Worm (Caenorhabditis elegans) whole organism, L2 larva: ENCODE results near the gene Y73F4A.1.
A peak's percentile ranks its signal among the peaks of the same experiment; 100 is the strongest.

Experiments
- ZK546.5 ChIP-seq: sonication (generic microtip); optimal IDR thresholded peaks from 2 replicates; lab custom pipeline; 2017; ENCODE audit warnings: missing biosample characterization, missing genetic modification characterization
- alr-1 ChIP-seq: fragments of 150-350 bp; optimal IDR thresholded peaks from 2 replicates; lab custom pipeline; 2014; ENCODE audit warnings: missing biosample characterization, missing genetic modification characterization
- blmp-1 ChIP-seq: sonication (generic microtip); optimal IDR thresholded peaks from 2 replicates; lab custom pipeline; 2017; ENCODE audit warnings: missing genetic modification characterization, mild to moderate bottlenecking, missing compliant biosample characterization, antibody characterized with exemption, moderate library complexity; ENCODE audit not compliant: insufficient read depth
- lin-39 ChIP-seq: fragments of 150-350 bp; optimal IDR thresholded peaks from 2 replicates; lab custom pipeline; 2014; ENCODE audit warnings: missing biosample characterization, missing genetic modification reagents, missing genetic modification characterization
- lsy-2 ChIP-seq, 2 experiments: fragments of 150-350 bp in 1 of 2; sonication (generic microtip) in 1 of 2; optimal IDR thresholded peaks; 2 replicates each; lab custom pipeline; 2014 to 2017; ENCODE audit warnings: missing biosample characterization in 2 of 2, missing genetic modification characterization in 2 of 2
- mdl-1 ChIP-seq, 2 experiments: fragments of 150-350 bp in 1 of 2; sonication (generic microtip) in 1 of 2; optimal IDR thresholded peaks; 2 replicates each; lab custom pipeline; 2017; ENCODE audit warnings: missing biosample characterization in 2 of 2, missing genetic modification characterization in 2 of 2
- nhr-10 ChIP-seq: sonication (generic microtip); optimal IDR thresholded peaks from 2 replicates; lab custom pipeline; 2017; ENCODE audit warnings: missing biosample characterization, missing genetic modification characterization
- nhr-11 ChIP-seq: fragments of 150-350 bp; optimal IDR thresholded peaks from 2 replicates; lab custom pipeline; 2014; ENCODE audit warnings: missing biosample characterization, missing genetic modification characterization
- nhr-21 ChIP-seq: fragments of 150-350 bp; optimal IDR thresholded peaks from 2 replicates; lab custom pipeline; 2014; ENCODE audit warnings: missing biosample characterization, missing genetic modification characterization
- nhr-237 ChIP-seq: fragments of 150-350 bp; optimal IDR thresholded peaks from 2 replicates; lab custom pipeline; 2014; ENCODE audit warnings: missing biosample characterization, missing genetic modification characterization
- nhr-25 ChIP-seq: fragments of 150-350 bp; sonication (generic microtip); optimal IDR thresholded peaks from 3 replicates; lab custom pipeline; 2014; ENCODE audit warnings: missing biosample characterization, missing genetic modification characterization
- nhr-77 ChIP-seq: fragments of 150-350 bp; optimal IDR thresholded peaks from 2 replicates; lab custom pipeline; 2014; ENCODE audit warnings: missing biosample characterization, missing genetic modification characterization
- skn-1 ChIP-seq: sonication (generic microtip); optimal IDR thresholded peaks from 2 replicates; lab custom pipeline; 2017; ENCODE audit warnings: missing biosample characterization, missing genetic modification characterization
- sma-9 ChIP-seq, 2 experiments: fragments of 150-350 bp in 1 of 2; sonication (generic microtip) in 1 of 2; optimal IDR thresholded peaks; 2 replicates each; lab custom pipeline; 2014 to 2016; ENCODE audit warnings: missing genetic modification characterization in 2 of 2, mild to moderate bottlenecking in 1 of 2, missing biosample characterization in 1 of 2, missing compliant biosample characterization in 1 of 2, missing genetic modification reagents in 1 of 2, moderate library complexity in 1 of 2
- snpc-4 ChIP-seq: fragments of 150-350 bp; optimal IDR thresholded peaks from 2 replicates; lab custom pipeline; 2014; ENCODE audit warnings: missing biosample characterization, missing genetic modification characterization
- unc-39 ChIP-seq: fragments of 150-350 bp; optimal IDR thresholded peaks from 2 replicates; lab custom pipeline; 2014; ENCODE audit warnings: missing biosample characterization, missing genetic modification characterization
- unc-55 ChIP-seq: fragments of 150-350 bp; sonication (generic microtip); optimal IDR thresholded peaks from 3 replicates; lab custom pipeline; 2014; ENCODE audit warnings: missing biosample characterization, missing genetic modification reagents, missing genetic modification characterization

Gene Y73F4A.1

DNA sequence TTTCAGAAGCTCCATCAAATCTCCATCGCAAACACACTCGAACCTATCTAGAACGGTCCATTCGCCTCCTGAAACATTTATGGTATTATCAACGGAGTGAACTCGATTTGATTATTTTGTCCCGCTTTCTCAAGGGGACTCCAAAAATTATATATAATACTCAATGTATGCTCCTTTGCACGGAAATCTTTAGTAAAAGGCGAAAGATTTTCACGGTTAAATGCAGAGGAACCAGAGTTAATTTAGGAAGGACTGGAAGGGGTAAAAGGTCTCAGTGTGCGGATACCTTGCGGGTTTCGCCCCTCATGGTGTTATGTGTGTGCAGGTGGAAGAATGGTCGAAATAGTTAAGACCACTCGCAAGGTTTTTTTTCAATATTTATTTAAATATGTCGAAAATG lies 44.0 kb downstream of the Y73F4A.1 start:
- TF ChIP-seq snpc-4 (tag; lab: Kevin White, UChicago) (peak; percentile 10), nhr-25 (tag; lab: Kevin White, UChicago) (no peak), blmp-1 (no peak)
- TF ChIP-seq, all 48 proteins: peak for 1

DNA sequence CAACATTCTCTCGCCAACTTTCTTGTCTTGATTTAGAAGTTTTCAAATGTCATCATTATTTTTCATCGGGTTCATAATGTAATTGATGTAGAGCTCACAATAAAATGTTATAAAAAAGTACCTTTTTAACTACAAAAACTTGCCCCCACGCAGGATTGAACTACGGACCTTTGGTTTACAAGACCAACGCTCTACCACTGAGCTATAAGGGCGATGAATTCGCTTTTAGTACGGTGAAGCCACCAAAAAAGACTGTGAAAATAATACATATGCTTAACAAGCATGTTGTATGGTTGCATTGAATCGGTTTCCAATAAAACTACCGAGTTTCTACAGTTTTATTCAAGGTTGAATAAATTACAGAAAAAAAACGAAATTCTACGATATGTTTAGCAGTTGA lies 44.5 kb downstream of the Y73F4A.1 start:
- no peak for TF ChIP-seq nhr-25 (tag; lab: Kevin White, UChicago)
- no peak for TF ChIP-seq alr-1 (tag; lab: Kevin White, UChicago)
- no peak for TF ChIP-seq nhr-237 (tag; lab: Kevin White, UChicago)
- TF ChIP-seq nhr-10 (tag; lab: Kevin White, UChicago), result no peak
- TF ChIP-seq unc-55, result no peak
- TF ChIP-seq sma-9 (GFP tag; optimal IDR thresholded peaks at IDR 0.05; lab: Kevin White, UChicago), result no peak
- no peak for TF ChIP-seq sma-9 (tag; optimal IDR thresholded peaks at IDR 0.05; lab: Kevin White, UChicago)
- no peak for TF ChIP-seq lin-39
- TF ChIP-seq skn-1, result no peak

DNA sequence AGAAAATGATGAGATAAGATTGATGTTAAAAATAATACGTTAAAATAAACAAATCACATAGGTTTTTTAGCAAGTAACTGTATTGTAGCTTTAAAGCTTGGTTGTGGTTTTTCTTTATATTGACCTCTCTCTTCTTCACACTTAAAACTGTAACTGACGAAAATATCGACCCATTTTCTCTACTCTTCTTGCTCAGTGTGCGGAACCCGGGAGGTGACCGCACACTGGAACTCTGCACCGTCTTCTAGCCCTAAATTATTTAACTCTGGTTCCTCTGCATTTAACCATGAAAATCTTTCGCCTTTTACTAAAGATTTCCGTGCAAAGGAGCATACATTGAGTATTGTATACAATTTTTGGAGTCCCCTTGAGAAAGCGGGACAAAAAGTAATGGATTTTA lies 50.7 kb downstream of the Y73F4A.1 start:
- TF ChIP-seq mdl-1 (tag; optimal IDR thresholded peaks at IDR 0.05; lab: Kevin White, UChicago) (no peak), sma-9 (GFP tag; optimal IDR thresholded peaks at IDR 0.05; lab: Kevin White, UChicago) (no peak), sma-9 (tag; optimal IDR thresholded peaks at IDR 0.05; lab: Kevin White, UChicago) (no peak), nhr-11 (tag; lab: Kevin White, UChicago) (no peak), ZK546.5 (tag; lab: Kevin White, UChicago) (no peak), lsy-2 (tag; optimal IDR thresholded peaks at IDR 0.05; lab: Kevin White, UChicago) (no peak), unc-55 (no peak), snpc-4 (tag; lab: Kevin White, UChicago) (no peak), unc-39 (no peak), nhr-10 (tag; lab: Kevin White, UChicago) (no peak), nhr-21 (tag; lab: Kevin White, UChicago) (no peak), nhr-77 (no peak)
